Worm (Caenorhabditis elegans) whole organism, young adult: ENCODE results near the gene fkh-9.

ENCODE experiments used
- B0261.1 ChIP-seq: sonication (generic microtip); optimal IDR thresholded peaks from 2 replicates; lab custom pipeline; 2016; ENCODE audit warnings: mild to moderate bottlenecking, missing genetic modification characterization, moderate library complexity, missing compliant biosample characterization
- B0336.3 ChIP-seq: fragments of 200-800 bp; sonication (Bioruptor generic); IDR thresholded peaks from 2 replicates; pipeline ENCODE4 v1.3.6; 2022; ENCODE audit warnings: missing genetic modification characterization, missing compliant biosample characterization
- C06A6.2 ChIP-seq: fragments of 200-800 bp; sonication (Bioruptor generic); conservative IDR thresholded peaks from 2 replicates; pipeline ENCODE4 v1.3.6; 2022; ENCODE audit warnings: missing genetic modification characterization, missing compliant biosample characterization
- C17E4.6 ChIP-seq: fragments of 200-800 bp; sonication (Bioruptor generic); IDR thresholded peaks from 2 replicates; pipeline ENCODE4 v1.3.6; 2022; ENCODE audit warnings: missing genetic modification reagents, missing genetic modification characterization, missing compliant biosample characterization
- F22D6.2 ChIP-seq: sonication (generic microtip); optimal IDR thresholded peaks from 2 replicates; lab custom pipeline; 2016; ENCODE audit warnings: mild to moderate bottlenecking, missing genetic modification characterization, missing compliant biosample characterization
- F23B12.7 ChIP-seq: sonication (generic microtip); optimal IDR thresholded peaks from 2 replicates; lab custom pipeline; 2017; ENCODE audit warnings: missing genetic modification characterization, mild to moderate bottlenecking, missing compliant biosample characterization, antibody characterized with exemption, moderate library complexity; ENCODE audit not compliant: insufficient read depth
- F37B4.10 ChIP-seq: fragments of 200-800 bp; sonication (Bioruptor generic); IDR thresholded peaks from 2 replicates; pipeline ENCODE4 v1.3.6; 2022; ENCODE audit warnings: missing genetic modification characterization, missing compliant biosample characterization
- F55B11.4 ChIP-seq: sonication (generic microtip); optimal IDR thresholded peaks from 2 replicates; lab custom pipeline; 2016; ENCODE audit warnings: missing compliant biosample characterization, missing genetic modification characterization, borderline replicate concordance; ENCODE audit not compliant: insufficient read depth
- F57A8.1 ChIP-seq: fragments of 200-800 bp; sonication (Bioruptor generic); optimal IDR thresholded peaks from 2 replicates; lab custom pipeline; 2018; ENCODE audit warnings: mild to moderate bottlenecking, missing genetic modification characterization, moderate library complexity, missing compliant biosample characterization
- T26A5.8 ChIP-seq: sonication (generic microtip); optimal IDR thresholded peaks from 2 replicates; lab custom pipeline; 2016; ENCODE audit warnings: missing genetic modification characterization, missing compliant biosample characterization
- aptf-3 ChIP-seq: fragments of 200-800 bp; sonication (Bioruptor generic); IDR thresholded peaks from 2 replicates; pipeline ENCODE4 v1.3.6; 2022; ENCODE audit warnings: missing genetic modification characterization, missing compliant biosample characterization
- atf-7 ChIP-seq: sonication (generic microtip); optimal IDR thresholded peaks from 2 replicates; lab custom pipeline; 2017; ENCODE audit warnings: mild to moderate bottlenecking, missing genetic modification characterization, missing compliant biosample characterization
- attf-3 ChIP-seq: fragments of 200-800 bp; sonication (Bioruptor generic); conservative IDR thresholded peaks from 2 replicates; pipeline ENCODE4 v1.3.6; 2022; ENCODE audit warnings: missing genetic modification reagents, missing genetic modification characterization, missing compliant biosample characterization
- bed-2 ChIP-seq: fragments of 200-800 bp; sonication (Bioruptor generic); IDR thresholded peaks from 2 replicates; pipeline ENCODE4 v1.3.6; 2022; ENCODE audit warnings: missing genetic modification reagents, missing genetic modification characterization, missing compliant biosample characterization
- ceh-40 ChIP-seq: fragments of 200-800 bp; sonication (Bioruptor generic); IDR thresholded peaks from 2 replicates; pipeline ENCODE4 v1.3.6; 2022; ENCODE audit warnings: missing genetic modification characterization, missing compliant biosample characterization
- ceh-79 ChIP-seq: sonication (generic microtip); optimal IDR thresholded peaks from 2 replicates; lab custom pipeline; 2017; ENCODE audit warnings: mild to moderate bottlenecking, missing genetic modification characterization, missing compliant biosample characterization
- dox-1 ChIP-seq: fragments of 200-800 bp; sonication (Bioruptor generic); IDR thresholded peaks from 2 replicates; pipeline ENCODE4 v1.3.6; 2022; ENCODE audit warnings: missing genetic modification reagents, missing genetic modification characterization, missing compliant biosample characterization
- dpff-1 ChIP-seq: sonication (generic microtip); optimal IDR thresholded peaks from 2 replicates; lab custom pipeline; 2017; ENCODE audit warnings: mild to moderate bottlenecking, missing genetic modification characterization, missing compliant biosample characterization
- egl-44 ChIP-seq: fragments of 200-800 bp; sonication (Bioruptor generic); IDR thresholded peaks from 2 replicates; pipeline ENCODE4 v1.3.6; 2022; ENCODE audit warnings: missing genetic modification reagents, missing genetic modification characterization, missing compliant biosample characterization
- egrh-3 ChIP-seq: fragments of 200-800 bp; sonication (Bioruptor generic); IDR thresholded peaks from 2 replicates; pipeline ENCODE4 v1.3.6; 2022; ENCODE audit warnings: missing genetic modification reagents, missing genetic modification characterization, missing compliant biosample characterization
- ekl-4 ChIP-seq: fragments of 200-800 bp; sonication (Bioruptor generic); IDR thresholded peaks from 2 replicates; pipeline ENCODE4 v1.3.6; 2022; ENCODE audit warnings: missing genetic modification reagents, missing genetic modification characterization, missing compliant biosample characterization
- hlh-12 ChIP-seq: sonication (generic microtip); optimal IDR thresholded peaks from 2 replicates; lab custom pipeline; 2016; ENCODE audit warnings: missing genetic modification characterization, missing compliant biosample characterization
- hmg-1.2 ChIP-seq: fragments of 200-800 bp; sonication (Bioruptor generic); IDR thresholded peaks from 2 replicates; pipeline ENCODE4 v1.3.6; 2022; ENCODE audit warnings: missing genetic modification reagents, missing genetic modification characterization, missing compliant biosample characterization
- hmg-20 ChIP-seq: fragments of 200-800 bp; sonication (Bioruptor generic); IDR thresholded peaks from 2 replicates; pipeline ENCODE4 v1.3.6; 2022; ENCODE audit warnings: missing genetic modification reagents, missing genetic modification characterization, missing compliant biosample characterization
- lag-1 ChIP-seq: fragments of 200-800 bp; sonication (Bioruptor generic); IDR thresholded peaks from 2 replicates; pipeline ENCODE4 v1.3.6; 2022; ENCODE audit warnings: missing genetic modification reagents, missing genetic modification characterization, missing compliant biosample characterization
- let-526 ChIP-seq: fragments of 200-800 bp; sonication (Bioruptor generic); IDR thresholded peaks from 2 replicates; pipeline ENCODE4 v1.3.6; 2022; ENCODE audit warnings: missing genetic modification reagents, missing genetic modification characterization, missing compliant biosample characterization
- let-607 ChIP-seq, 2 experiments: fragments of 200-800 bp in 1 of 2; sonication (Bioruptor generic) in 1 of 2; sonication (generic microtip) in 1 of 2; optimal IDR thresholded peaks; 2 replicates each; lab custom pipeline; 2016 to 2018; ENCODE audit warnings: mild to moderate bottlenecking in 2 of 2, missing compliant biosample characterization in 2 of 2, missing genetic modification characterization in 2 of 2, moderate library complexity in 2 of 2, missing genotype in 1 of 2
- lin-35 ChIP-seq, 3 experiments: fragments of 150-350 bp in 2 of 3; sonication (generic microtip) in 1 of 3; optimal IDR thresholded peaks; 2 replicates each; lab custom pipeline; 2014 to 2018; ENCODE audit warnings: missing biosample characterization in 3 of 3, missing genetic modification characterization in 3 of 3, missing genetic modification reagents in 3 of 3
- lir-1 ChIP-seq: fragments of 200-800 bp; sonication (Bioruptor generic); conservative IDR thresholded peaks from 2 replicates; pipeline ENCODE4 v1.3.6; 2022; ENCODE audit warnings: missing genetic modification reagents, missing genetic modification characterization, missing compliant biosample characterization
- madf-10 ChIP-seq: sonication (generic microtip); optimal IDR thresholded peaks from 2 replicates; lab custom pipeline; 2016; ENCODE audit warnings: mild to moderate bottlenecking, missing genetic modification characterization, missing compliant biosample characterization
- madf-3 ChIP-seq: fragments of 200-800 bp; sonication (Bioruptor generic); IDR thresholded peaks from 2 replicates; pipeline ENCODE4 v1.3.6; 2022; ENCODE audit warnings: missing genetic modification reagents, missing genetic modification characterization, missing compliant biosample characterization
- mes-4 ChIP-seq: sonication (generic microtip); optimal IDR thresholded peaks from 2 replicates; lab custom pipeline; 2016; ENCODE audit warnings: missing genotype, missing genetic modification characterization, missing compliant biosample characterization
- nfya-2 ChIP-seq: fragments of 200-800 bp; sonication (Bioruptor generic); IDR thresholded peaks from 2 replicates; pipeline ENCODE4 v1.3.6; 2022; ENCODE audit warnings: missing genetic modification reagents, missing genetic modification characterization, missing compliant biosample characterization
- pbrm-1 ChIP-seq: fragments of 200-800 bp; sonication (Bioruptor generic); IDR thresholded peaks from 2 replicates; pipeline ENCODE4 v1.3.6; 2022; ENCODE audit warnings: missing genetic modification reagents, missing genetic modification characterization, missing compliant biosample characterization
- rcor-1 ChIP-seq: fragments of 200-800 bp; sonication (Bioruptor generic); IDR thresholded peaks from 2 replicates; pipeline ENCODE4 v1.3.6; 2022; ENCODE audit warnings: missing genetic modification reagents, missing genetic modification characterization, missing compliant biosample characterization
- rec-8 ChIP-seq, 2 experiments: sonication (generic microtip); optimal IDR thresholded peaks; 2 replicates each; lab custom pipeline; 2016; ENCODE audit warnings: mild to moderate bottlenecking in 2 of 2, missing genetic modification characterization in 2 of 2, missing genetic modification reagents in 2 of 2, missing genotype in 2 of 2, missing biosample characterization in 1 of 2, missing compliant biosample characterization in 1 of 2, moderate library complexity in 1 of 2
- rpc-1 ChIP-seq, 2 experiments: fragments of 150-350 bp in 1 of 2; sonication (generic microtip) in 1 of 2; optimal IDR thresholded peaks; 2 replicates each; lab custom pipeline; 2014 to 2018; ENCODE audit warnings: missing biosample characterization in 1 of 2, missing genetic modification characterization in 1 of 2, missing genetic modification reagents in 1 of 2, missing genotype in 1 of 2
- snpc-1.3 ChIP-seq: sonication (generic microtip); optimal IDR thresholded peaks from 2 replicates; lab custom pipeline; 2017; ENCODE audit warnings: missing genetic modification characterization, mild to moderate bottlenecking, missing compliant biosample characterization, antibody characterized with exemption, moderate library complexity, missing genotype, missing genetic modification reagents; ENCODE audit not compliant: insufficient read depth
- tbx-9 ChIP-seq: sonication (generic microtip); optimal IDR thresholded peaks from 2 replicates; lab custom pipeline; 2016; ENCODE audit warnings: borderline replicate concordance, missing genetic modification characterization, inconsistent platforms, missing compliant biosample characterization
- unc-130 ChIP-seq: sonication (generic microtip); optimal IDR thresholded peaks from 2 replicates; lab custom pipeline; 2016; ENCODE audit warnings: missing genetic modification reagents, missing genetic modification characterization, missing compliant biosample characterization
- ztf-18 ChIP-seq: sonication (generic microtip); optimal IDR thresholded peaks from 2 replicates; lab custom pipeline; 2016; ENCODE audit warnings: missing genotype, mild to moderate bottlenecking, missing genetic modification characterization, missing compliant biosample characterization
- ztf-26 ChIP-seq: sonication (generic microtip); optimal IDR thresholded peaks from 2 replicates; lab custom pipeline; 2017; ENCODE audit warnings: missing genetic modification characterization, missing compliant biosample characterization

fkh-9 gene

DNA sequence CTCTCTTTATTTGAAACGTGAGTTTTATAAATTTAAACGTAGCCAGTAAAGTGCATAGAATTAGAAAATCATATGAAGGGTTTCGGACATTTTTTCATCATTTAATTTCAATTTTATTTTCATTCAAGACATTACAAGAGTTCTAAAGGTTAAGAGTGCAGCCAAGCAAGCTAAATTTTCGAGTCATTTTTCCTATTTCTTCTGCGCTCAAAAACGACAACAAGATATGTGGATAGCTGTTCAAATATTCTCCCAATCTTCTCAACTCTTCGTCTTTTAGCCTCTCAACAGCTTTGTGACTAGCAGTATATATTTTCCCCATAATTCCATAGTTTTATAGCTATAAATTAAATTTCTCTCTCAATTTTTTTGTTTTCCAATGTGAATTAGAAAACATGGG, 43.1 kb downstream of the fkh-9 start:
- TF ChIP-seq B0336.3 (GFP tag; lab: Robert Waterston, UW), result no peak
- TF ChIP-seq hlh-12, result no peak
- no peak for TF ChIP-seq let-526
- TF ChIP-seq ceh-79 (tag; lab: Kevin White, UChicago), result no peak
- no peak for TF ChIP-seq nfya-2 (GFP tag; lab: Robert Waterston, UW)
- TF ChIP-seq snpc-1.3 (tag; lab: Kevin White, UChicago), result no peak
- no peak for TF ChIP-seq rec-8 (tag; optimal IDR thresholded peaks at IDR 0.05; lab: Kevin White, UChicago)
- no peak for TF ChIP-seq pbrm-1 (GFP tag; lab: Robert Waterston, UW)
- TF ChIP-seq dpff-1, result no peak
- no peak for TF ChIP-seq C17E4.6
- TF ChIP-seq madf-3 (GFP tag; lab: Robert Waterston, UW), result no peak

DNA sequence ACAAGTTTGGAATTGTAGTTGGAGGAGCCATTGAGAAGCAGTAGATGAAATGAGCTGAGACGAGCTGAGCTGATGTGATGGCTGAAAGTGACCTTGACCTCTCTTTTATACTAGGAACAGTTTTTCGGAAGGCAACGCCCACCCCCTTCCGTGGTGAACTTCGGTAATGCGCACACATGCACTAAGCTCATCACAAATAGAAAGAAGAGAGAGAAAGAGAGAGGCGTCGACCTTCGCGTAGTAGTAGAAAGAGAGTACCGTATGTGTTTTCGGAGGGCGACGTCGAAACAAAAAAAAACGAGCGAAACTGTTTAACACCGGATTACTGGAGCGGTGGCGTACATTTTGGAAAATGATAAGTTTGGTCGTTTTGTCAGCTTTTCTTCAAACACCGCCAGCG, 45.7 kb downstream of the fkh-9 start, which contains the start of gene marg-1:
TSS of gene marg-1 (minus strand) at position 101 of the 400 bp plus-strand sequence.
- TF ChIP-seq dpff-1 (no peak), B0261.1 (no peak), C06A6.2 (GFP tag; lab: Robert Waterston, UW) (no peak), egrh-3 (GFP tag; lab: Robert Waterston, UW) (no peak), hlh-12 (no peak), rcor-1 (no peak), ceh-40 (GFP tag; lab: Robert Waterston, UW) (no peak), F37B4.10 (no peak), F57A8.1 (GFP tag; lab: Kevin White, UChicago) (no peak), madf-10 (tag; lab: Kevin White, UChicago) (no peak), hmg-1.2 (GFP tag; lab: Robert Waterston, UW) (no peak), T26A5.8 (no peak), lag-1 (no peak), bed-2 (GFP tag; lab: Robert Waterston, UW) (no peak), lir-1 (GFP tag; lab: Robert Waterston, UW) (no peak)

DNA sequence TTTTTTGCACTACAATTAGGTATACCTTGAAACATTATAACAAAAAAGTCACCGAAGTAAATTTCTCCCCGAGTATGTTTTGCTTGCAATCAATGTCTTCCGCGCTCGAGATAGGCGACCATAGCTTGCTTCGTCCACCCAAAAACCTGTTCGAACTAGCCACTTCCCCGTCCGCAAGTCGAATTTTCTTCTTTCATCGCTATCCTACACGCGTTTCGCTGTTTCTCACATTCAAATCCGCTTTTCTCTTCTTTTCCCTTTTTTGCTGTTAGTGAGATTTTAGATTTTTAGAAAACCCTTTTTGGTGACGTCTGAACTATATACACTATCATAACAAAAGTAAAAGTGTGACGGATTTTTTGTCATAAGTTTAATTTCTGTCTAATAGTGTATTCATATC, 53.5 kb downstream of the fkh-9 start:
- no peak for TF ChIP-seq pbrm-1 (GFP tag; lab: Robert Waterston, UW)
- no peak for TF ChIP-seq C06A6.2 (GFP tag; lab: Robert Waterston, UW)
- no peak for TF ChIP-seq F22D6.2 (tag; lab: Kevin White, UChicago)
- TF ChIP-seq B0336.3 (GFP tag; lab: Robert Waterston, UW), result no peak
- TF ChIP-seq hmg-20, result no peak
- TF ChIP-seq attf-3 (GFP tag; lab: Robert Waterston, UW), result no peak
- no peak for TF ChIP-seq madf-10 (tag; lab: Kevin White, UChicago)
- no peak for TF ChIP-seq tbx-9 (tag; lab: Kevin White, UChicago)
- TF ChIP-seq ztf-18 (tag; lab: Kevin White, UChicago), result no peak

DNA sequence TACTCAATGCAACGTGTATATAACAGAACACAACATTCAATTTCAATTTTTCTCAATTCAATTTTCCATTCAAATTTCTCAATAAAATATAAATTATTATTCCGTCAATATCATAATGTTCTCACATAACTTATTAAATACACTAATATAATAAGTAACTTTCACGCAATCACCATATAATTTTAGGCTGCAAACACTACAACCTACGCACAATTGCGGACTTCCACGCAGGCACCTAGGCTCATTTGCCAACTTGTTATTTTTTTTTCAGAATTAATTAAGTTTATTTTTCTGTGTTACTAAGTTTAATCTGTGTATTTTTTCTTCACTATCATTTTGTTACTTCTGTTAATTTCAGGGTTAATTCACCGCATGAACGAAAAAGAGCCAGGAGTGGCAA, 54.4 kb downstream of the fkh-9 start, which contains the start of gene F47B7.2:
TSS of gene F47B7.2 (plus strand) at position 358 of the 400 bp plus-strand sequence.
- no peak for TF ChIP-seq C06A6.2 (GFP tag; lab: Robert Waterston, UW)
- TF ChIP-seq let-607 (tag; optimal IDR thresholded peaks at IDR 0.05; lab: Kevin White, UChicago), result peak; percentile 85 to 91
- TF ChIP-seq, all 124 proteins: peak for 1

DNA sequence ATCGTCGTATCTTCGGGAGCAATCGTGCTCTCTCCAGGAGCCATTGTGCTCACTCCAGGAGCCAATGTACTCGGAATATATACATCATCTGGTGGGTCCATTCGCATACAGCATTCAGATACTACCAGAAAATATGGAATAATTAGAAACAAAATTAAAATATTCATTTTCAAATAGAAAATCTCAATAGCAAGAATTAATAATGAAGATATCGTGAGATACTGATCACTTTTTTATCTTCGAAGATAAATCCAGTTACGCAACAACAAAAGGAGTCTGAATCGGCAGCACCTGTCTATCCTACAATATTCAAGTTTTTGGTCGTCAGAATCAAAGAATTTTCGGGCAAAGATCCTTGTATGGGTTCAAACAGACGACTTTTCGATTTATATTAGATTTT, 58.0 kb downstream of the fkh-9 start, which contains the start of gene F47B7.5:
TSS of gene F47B7.5 (minus strand) at position 101 of the 400 bp plus-strand sequence.
- TF ChIP-seq snpc-1.3 (tag; lab: Kevin White, UChicago), result no peak
- no peak for TF ChIP-seq dox-1
- no peak for TF ChIP-seq unc-130 (GFP tag; lab: Kevin White, UChicago)
- TF ChIP-seq lin-35 (GFP tag; optimal IDR thresholded peaks at IDR 0.05; lab: Kevin White, UChicago), result no peak
- TF ChIP-seq aptf-3 (GFP tag; lab: Robert Waterston, UW), result no peak
- TF ChIP-seq ekl-4 (GFP tag; lab: Robert Waterston, UW), result no peak
- no peak for TF ChIP-seq hmg-20
- no peak for TF ChIP-seq rpc-1 (optimal IDR thresholded peaks at IDR 0.05; lab: Kevin White, UChicago)
- TF ChIP-seq rpc-1 (tag; optimal IDR thresholded peaks at IDR 0.05; lab: Kevin White, UChicago), result no peak
- TF ChIP-seq C06A6.2 (GFP tag; lab: Robert Waterston, UW), result no peak
- TF ChIP-seq atf-7 (tag; lab: Kevin White, UChicago), result no peak
- TF ChIP-seq ztf-26 (tag; lab: Kevin White, UChicago), result no peak
- no peak for TF ChIP-seq F55B11.4 (tag; lab: Kevin White, UChicago)
- no peak for TF ChIP-seq F23B12.7 (tag; lab: Kevin White, UChicago)
- no peak for TF ChIP-seq egl-44 (GFP tag; lab: Robert Waterston, UW)
- TF ChIP-seq mes-4 (tag; lab: Kevin White, UChicago), result no peak
